Fruit fly (Drosophila melanogaster) whole organism, embryonic: ENCODE results near the gene Sulf1.

Experiments used
- Adf1 ChIP-seq: fragments of 200-800 bp; sonication (Bioruptor generic); IDR thresholded peaks from 2 replicates; pipeline ENCODE4 v1.3.6; 2022; ENCODE audit warnings: missing biosample characterization, missing genetic modification characterization
- Asciz ChIP-seq: fragments of 200-800 bp; sonication (Bioruptor generic); optimal IDR thresholded peaks from 2 replicates; lab custom pipeline; 2017; ENCODE audit warnings: missing biosample characterization, mild to moderate bottlenecking, missing genetic modification characterization, missing genetic modification reagents
- BEAF-32 ChIP-seq: fragments of 200-800 bp; sonication (Bioruptor generic); optimal IDR thresholded peaks from 3 replicates; lab custom pipeline; 2017; ENCODE audit warnings: missing biosample characterization, missing genetic modification characterization, mild to moderate bottlenecking, moderate library complexity, missing genetic modification reagents
- CG10209 ChIP-seq: fragments of 200-800 bp; sonication (Bioruptor generic); optimal IDR thresholded peaks from 3 replicates; lab custom pipeline; 2017; ENCODE audit warnings: missing biosample characterization, mild to moderate bottlenecking, missing genetic modification characterization, missing genetic modification reagents
- CG12744 ChIP-seq: fragments of 200-800 bp; sonication (Bioruptor generic); optimal IDR thresholded peaks from 2 replicates; lab custom pipeline; 2016; ENCODE audit warnings: missing biosample characterization, missing genetic modification characterization
- CG13123 ChIP-seq: fragments of 200-800 bp; sonication (Bioruptor generic); optimal IDR thresholded peaks from 2 replicates; lab custom pipeline; 2016; ENCODE audit warnings: missing biosample characterization, missing genetic modification characterization
- CG13894 ChIP-seq: fragments of 200-800 bp; sonication (Bioruptor generic); optimal IDR thresholded peaks from 3 replicates; lab custom pipeline; 2018; ENCODE audit warnings: missing biosample characterization, mild to moderate bottlenecking, missing genetic modification characterization, moderate library complexity
- CG14860 ChIP-seq: fragments of 200-800 bp; sonication (Bioruptor generic); IDR thresholded peaks from 3 replicates; pipeline ENCODE4 v1.3.6; 2022; ENCODE audit warnings: missing biosample characterization, missing genetic modification characterization; ENCODE audit not compliant: partially characterized antibody
- CG15011 ChIP-seq: fragments of 200-800 bp; sonication (Bioruptor generic); optimal IDR thresholded peaks from 3 replicates; lab custom pipeline; 2018; ENCODE audit warnings: missing biosample characterization, mild to moderate bottlenecking, missing genetic modification characterization
- CG15269 ChIP-seq: fragments of 200-800 bp; sonication (Bioruptor generic); optimal IDR thresholded peaks from 2 replicates; lab custom pipeline; 2018; ENCODE audit warnings: missing biosample characterization, mild to moderate bottlenecking, missing genetic modification characterization, moderate library complexity
- CG1603 ChIP-seq: fragments of 200-800 bp; sonication (Bioruptor generic); optimal IDR thresholded peaks from 2 replicates; lab custom pipeline; 2019; ENCODE audit warnings: missing biosample characterization, mild to moderate bottlenecking, missing genetic modification characterization, moderate library complexity
- CG1647 ChIP-seq: fragments of 200-800 bp; sonication (Bioruptor generic); optimal IDR thresholded peaks from 3 replicates; lab custom pipeline; 2016; ENCODE audit warnings: missing biosample characterization, missing genetic modification characterization
- CG18262 ChIP-seq: fragments of 200-800 bp; optimal IDR thresholded peaks from 3 replicates; lab custom pipeline; 2019; ENCODE audit warnings: missing biosample characterization, mild to moderate bottlenecking, missing genetic modification characterization, moderate library complexity
- CG2116 ChIP-seq: fragments of 200-800 bp; sonication (Bioruptor generic); optimal IDR thresholded peaks from 3 replicates; lab custom pipeline; 2018; ENCODE audit warnings: missing biosample characterization, mild to moderate bottlenecking, missing genetic modification characterization
- CG2889 ChIP-seq: fragments of 200-800 bp; sonication (Bioruptor generic); IDR thresholded peaks from 3 replicates; pipeline ENCODE4 v1.3.6; 2022; ENCODE audit warnings: missing biosample characterization, missing genetic modification characterization
- CG3163 ChIP-seq: fragments of 200-800 bp; sonication (Bioruptor generic); optimal IDR thresholded peaks from 3 replicates; lab custom pipeline; 2016; ENCODE audit warnings: missing biosample characterization, missing genetic modification characterization
- CG32532 ChIP-seq: fragments of 200-800 bp; sonication (Bioruptor generic); IDR thresholded peaks from 2 replicates; pipeline ENCODE4 v1.3.6; 2022; ENCODE audit warnings: missing biosample characterization, missing genetic modification characterization
- CG3281 ChIP-seq: fragments of 200-800 bp; sonication (Bioruptor generic); optimal IDR thresholded peaks from 3 replicates; lab custom pipeline; 2017; ENCODE audit warnings: missing biosample characterization, mild to moderate bottlenecking, missing genetic modification characterization
- CG3838 ChIP-seq: fragments of 200-800 bp; sonication (Bioruptor generic); optimal IDR thresholded peaks from 3 replicates; lab custom pipeline; 2016; ENCODE audit warnings: missing biosample characterization, missing genetic modification characterization
- CG4282 ChIP-seq: fragments of 200-800 bp; sonication (Bioruptor generic); optimal IDR thresholded peaks from 2 replicates; lab custom pipeline; 2016; ENCODE audit warnings: missing biosample characterization, missing genetic modification characterization
- CG6791 ChIP-seq: fragments of 200-800 bp; sonication (Bioruptor generic); IDR thresholded peaks from 3 replicates; pipeline ENCODE4 v1.3.6; 2022; ENCODE audit warnings: missing biosample characterization, missing genetic modification characterization; ENCODE audit not compliant: partially characterized antibody
- CG9727 ChIP-seq: fragments of 200-800 bp; sonication (Bioruptor generic); optimal IDR thresholded peaks from 3 replicates; lab custom pipeline; 2017; ENCODE audit warnings: missing biosample characterization, mild to moderate bottlenecking, missing genetic modification characterization
- CoRest ChIP-seq: fragments of 200-800 bp; sonication (Bioruptor generic); optimal IDR thresholded peaks from 3 replicates; lab custom pipeline; 2018; ENCODE audit warnings: missing biosample characterization, mild to moderate bottlenecking, missing genetic modification characterization, moderate library complexity
- Ets65A ChIP-seq: fragments of 200-800 bp; sonication (Bioruptor generic); peaks from one replicate; lab custom pipeline; 2016; ENCODE audit warnings: missing biosample characterization, missing genetic modification characterization
- Fer3 ChIP-seq: fragments of 200-800 bp; sonication (Bioruptor generic); optimal IDR thresholded peaks from 2 replicates; lab custom pipeline; 2018; ENCODE audit warnings: missing biosample characterization, mild to moderate bottlenecking, missing genetic modification characterization, moderate library complexity
- Gug ChIP-seq: fragments of 200-800 bp; sonication (Bioruptor generic); IDR thresholded peaks from 4 replicates; pipeline ENCODE4 v1.3.6; 2022; ENCODE audit warnings: missing biosample characterization, missing genetic modification characterization
- H15 ChIP-seq: fragments of 200-800 bp; sonication (Bioruptor generic); IDR thresholded peaks from 3 replicates; pipeline ENCODE4 v1.3.6; 2022; ENCODE audit warnings: missing biosample characterization, missing genetic modification characterization
- MTF-1 ChIP-seq: fragments of 200-800 bp; sonication (Bioruptor generic); optimal IDR thresholded peaks from 2 replicates; lab custom pipeline; 2018; ENCODE audit warnings: missing biosample characterization, mild to moderate bottlenecking, missing genetic modification characterization, borderline replicate concordance
- Neu2 ChIP-seq: fragments of 200-800 bp; sonication (Bioruptor generic); optimal IDR thresholded peaks from 3 replicates; lab custom pipeline; 2016; ENCODE audit warnings: missing biosample characterization, missing genetic modification characterization, borderline replicate concordance
- Nf-YA ChIP-seq: fragments of 200-800 bp; sonication (Bioruptor generic); IDR thresholded peaks from 2 replicates; pipeline ENCODE4 v1.3.6; 2022; ENCODE audit warnings: missing biosample characterization, missing genetic modification characterization
- Opbp ChIP-seq: fragments of 200-800 bp; sonication (Bioruptor generic); IDR thresholded peaks from 3 replicates; pipeline ENCODE4 v1.3.6; 2022; ENCODE audit warnings: missing biosample characterization, missing genetic modification characterization; ENCODE audit not compliant: partially characterized antibody
- PHDP ChIP-seq: fragments of 200-800 bp; sonication (Bioruptor generic); optimal IDR thresholded peaks from 3 replicates; lab custom pipeline; 2018; ENCODE audit warnings: missing biosample characterization, mild to moderate bottlenecking, missing genetic modification characterization, moderate library complexity
- Side ChIP-seq: fragments of 200-800 bp; sonication (Bioruptor generic); optimal IDR thresholded peaks from 2 replicates; lab custom pipeline; 2016; ENCODE audit warnings: missing biosample characterization, missing genetic modification characterization
- Usf ChIP-seq: fragments of 200-800 bp; sonication (Bioruptor generic); optimal IDR thresholded peaks from 2 replicates; lab custom pipeline; 2017; ENCODE audit warnings: missing genotype, missing biosample characterization, missing genetic modification characterization
- abd-A ChIP-seq: fragments of 200-800 bp; sonication (Bioruptor generic); optimal IDR thresholded peaks from 3 replicates; lab custom pipeline; 2019; ENCODE audit warnings: missing biosample characterization, mild to moderate bottlenecking, missing genetic modification characterization, moderate library complexity
- amos ChIP-seq: fragments of 200-800 bp; sonication (Bioruptor generic); IDR thresholded peaks from 2 replicates; pipeline ENCODE4 v1.3.6; 2022; ENCODE audit warnings: missing biosample characterization, missing genetic modification characterization; ENCODE audit not compliant: partially characterized antibody
- caup ChIP-seq: fragments of 200-800 bp; sonication (Bioruptor generic); optimal IDR thresholded peaks from 3 replicates; lab custom pipeline; 2017; ENCODE audit warnings: missing biosample characterization, mild to moderate bottlenecking, missing genetic modification characterization, moderate library complexity; ENCODE audit not compliant: severe bottlenecking
- chinmo ChIP-seq: fragments of 200-800 bp; sonication (Bioruptor generic); IDR thresholded peaks from 4 replicates; pipeline ENCODE4 v1.3.6; 2022; ENCODE audit warnings: missing biosample characterization, missing genetic modification characterization; ENCODE audit not compliant: partially characterized antibody
- danr ChIP-seq: fragments of 200-800 bp; sonication (Bioruptor generic); IDR thresholded peaks from 2 replicates; pipeline ENCODE4 v1.3.6; 2022; ENCODE audit warnings: missing biosample characterization, missing genetic modification characterization
- dmrt99B ChIP-seq: fragments of 200-800 bp; sonication (Bioruptor generic); optimal IDR thresholded peaks from 2 replicates; lab custom pipeline; 2018; ENCODE audit warnings: missing biosample characterization, mild to moderate bottlenecking, missing genetic modification characterization, moderate library complexity
- exex ChIP-seq: fragments of 200-800 bp; sonication (Bioruptor generic); optimal IDR thresholded peaks from 4 replicates; lab custom pipeline; 2018; ENCODE audit warnings: missing biosample characterization, mild to moderate bottlenecking, missing genetic modification characterization, moderate library complexity
- fu2 ChIP-seq: fragments of 200-800 bp; sonication (Bioruptor generic); optimal IDR thresholded peaks from 2 replicates; lab custom pipeline; 2016; ENCODE audit warnings: missing biosample characterization, missing genetic modification characterization
- gce ChIP-seq: fragments of 200-800 bp; sonication (Bioruptor generic); IDR thresholded peaks from 3 replicates; pipeline ENCODE4 v1.3.6; 2022; ENCODE audit warnings: missing biosample characterization, missing genetic modification characterization
- lbe ChIP-seq: fragments of 200-800 bp; sonication (Bioruptor generic); optimal IDR thresholded peaks from 2 replicates; lab custom pipeline; 2016; ENCODE audit warnings: missing biosample characterization, mild to moderate bottlenecking, missing genetic modification characterization
- maf-S ChIP-seq: fragments of 200-800 bp; sonication (Bioruptor generic); optimal IDR thresholded peaks from 2 replicates; lab custom pipeline; 2016; ENCODE audit warnings: missing biosample characterization, missing genetic modification characterization
- pb ChIP-seq: fragments of 200-800 bp; sonication (Bioruptor generic); optimal IDR thresholded peaks from 3 replicates; lab custom pipeline; 2016; ENCODE audit warnings: missing biosample characterization, missing genetic modification characterization
- sens-2 ChIP-seq: fragments of 200-800 bp; sonication (Bioruptor generic); IDR thresholded peaks from 2 replicates; pipeline ENCODE4 v1.3.6; 2022; ENCODE audit warnings: missing biosample characterization, missing genetic modification characterization
- stc ChIP-seq: fragments of 200-800 bp; sonication (Bioruptor generic); IDR thresholded peaks from 2 replicates; pipeline ENCODE4 v1.3.6; 2022; ENCODE audit warnings: missing biosample characterization, missing genetic modification characterization
- trh ChIP-seq: fragments of 200-800 bp; sonication (Bioruptor generic); optimal IDR thresholded peaks from 2 replicates; lab custom pipeline; 2016; ENCODE audit warnings: missing biosample characterization, missing genetic modification characterization
- vvl ChIP-seq: fragments of 200-800 bp; sonication (Bioruptor generic); IDR thresholded peaks from 2 replicates; pipeline ENCODE4 v1.3.6; 2022; ENCODE audit warnings: missing biosample characterization, missing genetic modification characterization
- zen2 ChIP-seq: fragments of 200-800 bp; sonication (Bioruptor generic); IDR thresholded peaks from 3 replicates; pipeline ENCODE4 v1.3.6; 2022; ENCODE audit warnings: missing biosample characterization, missing genetic modification characterization; ENCODE audit not compliant: partially characterized antibody

Sulf1 gene

dm6 chr3R:16349111-16349655 lies 9.8 kb upstream of the Sulf1 start, which contains the start of the genes CG14879 and Manf (continued):
- TF ChIP-seq CG2889 (GFP tag; lab: Robert Waterston, UW), result no peak
- no peak for TF ChIP-seq Gug
- no peak for TF ChIP-seq fu2 (GFP tag; lab: Kevin White, UChicago)
- TF ChIP-seq CoRest (tag; lab: Kevin White, UChicago), result no peak
- peak; percentile 19 for TF ChIP-seq CG9727 (GFP tag; lab: Kevin White, UChicago)
- TF ChIP-seq gce, result no peak
- no peak for TF ChIP-seq CG3838 (GFP tag; lab: Kevin White, UChicago)
- no peak for TF ChIP-seq stc (GFP tag; lab: Robert Waterston, UW)
- TF ChIP-seq sens-2 (GFP tag; lab: Robert Waterston, UW), result no peak
- 0 out of 3 replicates have a peak, but pooled peaks have one; percentile 4 for TF ChIP-seq zen2 (GFP tag; lab: Robert Waterston, UW)
- TF ChIP-seq Side (GFP tag; lab: Kevin White, UChicago), result no peak
- TF ChIP-seq CG13123 (GFP tag; lab: Kevin White, UChicago), result no peak
- TF ChIP-seq CG3281 (GFP tag; lab: Kevin White, UChicago), result peak; percentile 5
- no peak for TF ChIP-seq CG14860 (GFP tag; lab: Robert Waterston, UW)
- no peak for TF ChIP-seq Fer3 (tag; lab: Kevin White, UChicago)
- TF ChIP-seq PHDP, result no peak
- no peak for TF ChIP-seq MTF-1
- TF ChIP-seq pb (GFP tag; lab: Kevin White, UChicago), result no peak
- TF ChIP-seq CG12744 (GFP tag; lab: Kevin White, UChicago), result no peak
- no peak for TF ChIP-seq CG3163
- TF ChIP-seq CG4282 (GFP tag; lab: Kevin White, UChicago), result no peak
- no peak for TF ChIP-seq Usf (GFP tag; lab: Kevin White, UChicago)
- no peak for TF ChIP-seq H15 (GFP tag; lab: Robert Waterston, UW)
- TF ChIP-seq caup, result no peak
- TF ChIP-seq Asciz (GFP tag; lab: Kevin White, UChicago), result no peak
- TF ChIP-seq CG10209 (GFP tag; lab: Kevin White, UChicago), result no peak
- no peak for TF ChIP-seq dmrt99B (tag; lab: Kevin White, UChicago)
- TF ChIP-seq Opbp (GFP tag; lab: Robert Waterston, UW), result peak; percentile 69; the same call in 2 of the 3 replicates
- TF ChIP-seq CG2116, result peak; percentile 67
- TF ChIP-seq maf-S, result no peak
- TF ChIP-seq BEAF-32, result peak; percentile 62
- peak; percentile 10; the same call in 1 of the 2 replicates for TF ChIP-seq Adf1 (GFP tag; lab: Robert Waterston, UW)
- no peak for TF ChIP-seq exex (tag; lab: Kevin White, UChicago)
- TF ChIP-seq CG1603 (tag; lab: Kevin White, UChicago), result peak; percentile 61

- TF ChIP-seq Nf-YA (GFP tag; lab: Robert Waterston, UW) (no peak), danr (GFP tag; lab: Robert Waterston, UW) (no peak), CG1647 (no peak), lbe (GFP tag; lab: Kevin White, UChicago) (no peak), trh (GFP tag; lab: Kevin White, UChicago) (no peak), amos (GFP tag; lab: Robert Waterston, UW) (no peak), CG32532 (GFP tag; lab: Robert Waterston, UW) (0 out of 2 replicates have a peak, but pooled peaks have one; percentile 12), Ets65A (GFP tag; lab: Kevin White, UChicago) (no peak), CG6791 (GFP tag; lab: Robert Waterston, UW) (no peak), abd-A (tag; lab: Kevin White, UChicago) (peak; percentile 98), chinmo (no peak), CG15011 (no peak), vvl (GFP tag; lab: Robert Waterston, UW) (peak; percentile 68; the same call in 1 of the 2 replicates), CG15269 (tag; lab: Kevin White, UChicago) (no peak), fu2 (GFP tag; lab: Kevin White, UChicago) (no peak), CG18262 (no peak), Neu2 (GFP tag; lab: Kevin White, UChicago) (no peak), CG13894 (peak; percentile 89), pb (GFP tag; lab: Kevin White, UChicago) (no peak)
Measured at dm6 chr3R:16348289-16348688, 8.9 kb upstream of the Sulf1 start.
